Worm (Caenorhabditis elegans) whole organism, L1 larva: ENCODE results near the gene npr-32.
A peak's percentile ranks its signal among the peaks of the same experiment; 100 is the strongest.

Experiments used
- Y116A8C.19 ChIP-seq: sonication (generic microtip); optimal IDR thresholded peaks from 2 replicates; lab custom pipeline; 2016; ENCODE audit warnings: missing compliant biosample characterization, missing genetic modification characterization, borderline replicate concordance
- aha-1 ChIP-seq: fragments of 150-350 bp; optimal IDR thresholded peaks from 2 replicates; lab custom pipeline; 2014; ENCODE audit warnings: missing biosample characterization, missing genetic modification characterization
- alr-1 ChIP-seq: fragments of 200-800 bp; sonication (Bioruptor generic); optimal IDR thresholded peaks from 2 replicates; lab custom pipeline; 2018; ENCODE audit warnings: borderline replicate concordance, mild to moderate bottlenecking, missing genetic modification characterization, missing compliant biosample characterization
- ama-1 ChIP-seq: fragments of 150-350 bp; optimal IDR thresholded peaks from 2 replicates; lab custom pipeline; 2014
- blmp-1 ChIP-seq: fragments of 150-350 bp; optimal IDR thresholded peaks from 2 replicates; lab custom pipeline; 2014; ENCODE audit warnings: missing biosample characterization, missing genetic modification characterization
- ceh-63 ChIP-seq: fragments of 200-800 bp; sonication (Bioruptor generic); optimal IDR thresholded peaks from 2 replicates; lab custom pipeline; 2018; ENCODE audit warnings: mild to moderate bottlenecking, missing genetic modification characterization, missing compliant biosample characterization
- ceh-82 ChIP-seq, 3 experiments: fragments of 150-350 bp in 1 of 3; sonication (generic microtip) in 2 of 3; optimal IDR thresholded peaks; 2 replicates each; lab custom pipeline; 2014 to 2017; ENCODE audit warnings: missing biosample characterization in 3 of 3, missing genetic modification characterization in 3 of 3
- efl-1 ChIP-seq, 4 experiments: fragments of 150-350 bp; optimal IDR thresholded peaks in 3 of 4; peaks in 1 of 4; 1 replicate in 1 of 4; 2 replicates in 3 of 4; lab custom pipeline; 2014; ENCODE audit warnings: missing biosample characterization in 2 of 4, missing genetic modification characterization in 2 of 4, missing genetic modification reagents in 2 of 4
- egl-13 ChIP-seq: sonication (generic microtip); optimal IDR thresholded peaks from 2 replicates; lab custom pipeline; 2016; ENCODE audit warnings: missing genotype, missing genetic modification reagents, missing genetic modification characterization, missing compliant biosample characterization
- egl-27 ChIP-seq, 2 experiments: fragments of 150-350 bp in 1 of 2; sonication (generic microtip); optimal IDR thresholded peaks; 3 replicates each; lab custom pipeline; 2017 to 2018; ENCODE audit warnings: missing biosample characterization in 2 of 2, missing genetic modification characterization in 2 of 2, missing genetic modification reagents in 2 of 2
- elt-2 ChIP-seq: sonication (generic microtip); optimal IDR thresholded peaks from 2 replicates; lab custom pipeline; 2016; ENCODE audit warnings: missing genetic modification characterization, mild to moderate bottlenecking, inconsistent platforms, missing compliant biosample characterization, missing genetic modification reagents
- elt-3 ChIP-seq, 6 experiments: fragments of 150-350 bp in 1 of 6; sonication (generic microtip); optimal IDR thresholded peaks; 2 replicates each; lab custom pipeline; 2017 to 2018; ENCODE audit warnings: missing biosample characterization in 6 of 6, missing genetic modification characterization in 6 of 6, inconsistent platforms in 1 of 6
- fkh-10 ChIP-seq: sonication (generic microtip); optimal IDR thresholded peaks from 2 replicates; lab custom pipeline; 2017; ENCODE audit warnings: missing biosample characterization, missing genetic modification reagents, missing genetic modification characterization
- fos-1 ChIP-seq: fragments of 150-350 bp; optimal IDR thresholded peaks from 2 replicates; lab custom pipeline; 2014; ENCODE audit warnings: missing biosample characterization, missing genetic modification characterization
- grh-1 ChIP-seq: fragments of 200-800 bp; sonication (Bioruptor generic); IDR thresholded peaks from 2 replicates; pipeline ENCODE4 v1.3.6; 2022; ENCODE audit warnings: missing genetic modification reagents, missing genetic modification characterization, missing compliant biosample characterization
- hlh-4 ChIP-seq: sonication (generic microtip); optimal IDR thresholded peaks from 2 replicates; lab custom pipeline; 2016; ENCODE audit warnings: mild to moderate bottlenecking, missing genetic modification characterization, missing compliant biosample characterization
- hpl-2 ChIP-seq: fragments of 150-350 bp; optimal IDR thresholded peaks from 2 replicates; lab custom pipeline; 2014; ENCODE audit warnings: missing biosample characterization, missing genetic modification reagents, missing genetic modification characterization
- irx-1 ChIP-seq: sonication (generic microtip); optimal IDR thresholded peaks from 2 replicates; lab custom pipeline; 2016; ENCODE audit warnings: missing genetic modification characterization, missing compliant biosample characterization
- jun-1 ChIP-seq: fragments of 150-350 bp; optimal IDR thresholded peaks from 2 replicates; lab custom pipeline; 2014; ENCODE audit warnings: missing biosample characterization, missing genetic modification reagents, missing genetic modification characterization
- lin-13 ChIP-seq: fragments of 150-350 bp; optimal IDR thresholded peaks from 2 replicates; lab custom pipeline; 2014; ENCODE audit warnings: missing biosample characterization, missing genetic modification reagents, missing genetic modification characterization
- lin-35 ChIP-seq, 2 experiments: fragments of 150-350 bp; optimal IDR thresholded peaks; 2 replicates each; lab custom pipeline; 2014; ENCODE audit warnings: missing biosample characterization in 2 of 2, missing genetic modification characterization in 2 of 2, missing genetic modification reagents in 2 of 2
- lsy-2 ChIP-seq, 2 experiments: fragments of 150-350 bp; optimal IDR thresholded peaks; 2 replicates each; lab custom pipeline; 2014; ENCODE audit warnings: missing biosample characterization in 2 of 2, missing genetic modification characterization in 2 of 2
- mdl-1 ChIP-seq, 2 experiments: fragments of 150-350 bp; optimal IDR thresholded peaks; 2 replicates each; lab custom pipeline; 2014 to 2017; ENCODE audit warnings: missing biosample characterization in 2 of 2, missing genetic modification characterization in 2 of 2, inconsistent platforms in 1 of 2
- mef-2 ChIP-seq: fragments of 150-350 bp; optimal IDR thresholded peaks from 2 replicates; lab custom pipeline; 2014; ENCODE audit warnings: missing biosample characterization, missing genetic modification characterization
- mep-1 ChIP-seq: fragments of 150-350 bp; optimal IDR thresholded peaks from 2 replicates; lab custom pipeline; 2014; ENCODE audit warnings: missing biosample characterization, missing genetic modification characterization
- nhr-19 ChIP-seq: fragments of 200-800 bp; sonication (Bioruptor generic); conservative IDR thresholded peaks from 2 replicates; pipeline ENCODE4 v1.3.6; 2022; ENCODE audit warnings: missing genetic modification characterization, missing compliant biosample characterization
- nhr-20 ChIP-seq: sonication (generic microtip); optimal IDR thresholded peaks from 2 replicates; lab custom pipeline; 2016; ENCODE audit warnings: mild to moderate bottlenecking, missing genetic modification characterization, missing compliant biosample characterization
- nhr-237 ChIP-seq: fragments of 150-350 bp; optimal IDR thresholded peaks from 2 replicates; lab custom pipeline; 2014; ENCODE audit warnings: missing biosample characterization, missing genetic modification characterization
- nhr-28 ChIP-seq: fragments of 150-350 bp; optimal IDR thresholded peaks from 2 replicates; lab custom pipeline; 2014; ENCODE audit warnings: missing biosample characterization, missing genetic modification characterization
- nhr-47 ChIP-seq: sonication (generic microtip); optimal IDR thresholded peaks from 2 replicates; lab custom pipeline; 2016; ENCODE audit warnings: mild to moderate bottlenecking, missing genetic modification characterization, moderate library complexity, missing compliant biosample characterization
- nhr-76 ChIP-seq: sonication (generic microtip); optimal IDR thresholded peaks from 2 replicates; lab custom pipeline; 2017; ENCODE audit warnings: missing biosample characterization, missing genetic modification characterization
- nhr-77 ChIP-seq: fragments of 150-350 bp; optimal IDR thresholded peaks from 2 replicates; lab custom pipeline; 2014; ENCODE audit warnings: missing biosample characterization, missing genetic modification characterization
- nhr-84 ChIP-seq: sonication (generic microtip); optimal IDR thresholded peaks from 2 replicates; lab custom pipeline; 2017; ENCODE audit warnings: missing biosample characterization, missing genetic modification characterization
- nhr-85 ChIP-seq: sonication (generic microtip); peaks from one replicate; lab custom pipeline; 2016; ENCODE audit warnings: missing genetic modification characterization, inconsistent platforms, missing compliant biosample characterization
- nhr-90 ChIP-seq: sonication (generic microtip); optimal IDR thresholded peaks from 2 replicates; lab custom pipeline; 2016; ENCODE audit warnings: mild to moderate bottlenecking, missing genetic modification characterization, missing compliant biosample characterization; ENCODE audit not compliant: poor library complexity
- pag-3 ChIP-seq: sonication (generic microtip); optimal IDR thresholded peaks from 2 replicates; lab custom pipeline; 2017; ENCODE audit warnings: missing genetic modification characterization, mild to moderate bottlenecking, missing compliant biosample characterization, antibody characterized with exemption, borderline replicate concordance; ENCODE audit not compliant: insufficient read depth
- pax-3 ChIP-seq: fragments of 200-800 bp; sonication (Bioruptor generic); optimal IDR thresholded peaks from 2 replicates; lab custom pipeline; 2018; ENCODE audit warnings: mild to moderate bottlenecking, missing genetic modification characterization, moderate library complexity, missing compliant biosample characterization
- sox-4 ChIP-seq: sonication (generic microtip); optimal IDR thresholded peaks from 2 replicates; lab custom pipeline; 2016; ENCODE audit warnings: missing genetic modification characterization, missing compliant biosample characterization
- unc-62 ChIP-seq: fragments of 150-350 bp; optimal IDR thresholded peaks from 2 replicates; lab custom pipeline; 2014; ENCODE audit warnings: missing biosample characterization, missing genetic modification reagents, missing genetic modification characterization
- unc-98 ChIP-seq: fragments of 200-800 bp; sonication (Bioruptor generic); IDR thresholded peaks from 2 replicates; pipeline ENCODE4 v1.3.6; 2022; ENCODE audit warnings: missing genetic modification characterization, missing compliant biosample characterization
- vab-15 ChIP-seq: sonication (generic microtip); optimal IDR thresholded peaks from 2 replicates; lab custom pipeline; 2017; ENCODE audit warnings: missing genotype, mild to moderate bottlenecking, missing genetic modification characterization, missing compliant biosample characterization
- xbp-1 ChIP-seq: sonication (generic microtip); optimal IDR thresholded peaks from 2 replicates; lab custom pipeline; 2016; ENCODE audit warnings: missing genetic modification characterization, missing compliant biosample characterization
- zag-1 ChIP-seq: fragments of 150-350 bp; optimal IDR thresholded peaks from 2 replicates; lab custom pipeline; 2014; ENCODE audit warnings: missing biosample characterization, missing genetic modification characterization
- zip-4 ChIP-seq: fragments of 200-800 bp; sonication (Bioruptor generic); optimal IDR thresholded peaks from 2 replicates; lab custom pipeline; 2018; ENCODE audit warnings: mild to moderate bottlenecking, missing genetic modification characterization, moderate library complexity, missing compliant biosample characterization
- ztf-11 ChIP-seq, 2 experiments: sonication (generic microtip); optimal IDR thresholded peaks; 2 replicates each; lab custom pipeline; 2016 to 2017; ENCODE audit warnings: missing genetic modification characterization in 2 of 2, missing biosample characterization in 1 of 2, missing compliant biosample characterization in 1 of 2

Gene npr-32

DNA sequence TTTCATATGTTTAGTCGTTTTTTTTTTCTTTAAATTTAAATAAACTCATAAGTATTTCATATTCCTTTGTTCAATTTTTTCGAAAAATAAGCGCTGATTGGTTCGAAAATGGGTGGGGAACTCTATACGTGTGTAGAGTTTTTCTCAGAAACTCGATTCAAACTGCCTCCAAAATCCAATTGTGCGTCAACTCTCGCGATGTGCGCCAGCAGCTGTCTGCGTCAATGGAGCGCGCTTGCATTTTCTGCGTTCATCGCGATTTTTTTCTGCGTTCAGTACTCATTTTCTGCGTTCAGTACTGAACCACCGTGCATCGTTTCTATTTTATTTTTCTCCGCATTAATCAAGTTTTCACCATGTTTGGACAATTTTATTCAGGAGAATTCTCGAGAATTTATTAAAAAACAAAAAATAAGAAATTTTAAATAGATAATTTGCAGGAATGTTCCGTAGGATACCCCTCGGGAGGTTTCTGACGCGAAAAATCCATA lies 18.9 kb upstream of the npr-32 start, which contains the start of gene eelo-2 (continued):
- TF ChIP-seq elt-2 (tag; lab: Kevin White, UChicago) = peak; percentile 94
- TF ChIP-seq egl-27 (tag; optimal IDR thresholded peaks at IDR 0.05; lab: Kevin White, UChicago) = peak; percentile 48 to 88
- peak; percentile 97 for TF ChIP-seq nhr-237 (tag; lab: Kevin White, UChicago)
- TF ChIP-seq aha-1 = peak; percentile 97
- TF ChIP-seq jun-1 (tag; lab: Kevin White, UChicago) = peak; percentile 98
- TF ChIP-seq ceh-82 (tag; optimal IDR thresholded peaks at IDR 0.05; lab: Kevin White, UChicago) = peak; percentile 99 to 100 (median 100)
- peak; percentile 99 for TF ChIP-seq nhr-20
- TF ChIP-seq unc-98 (GFP tag; lab: Robert Waterston, UW) = peak; percentile 83
- TF ChIP-seq zip-4 (GFP tag; lab: Kevin White, UChicago) = peak; percentile 94
- TF ChIP-seq pag-3 (tag; lab: Kevin White, UChicago) = peak; percentile 74
- TF ChIP-seq mef-2 (tag; lab: Kevin White, UChicago) = peak; percentile 87
- no peak for TF ChIP-seq nhr-84
- peak; percentile 99 for TF ChIP-seq nhr-19 (GFP tag; lab: Robert Waterston, UW)
- peak; percentile 98 for TF ChIP-seq irx-1
- TF ChIP-seq blmp-1 = peak; percentile 84
- peak; percentile 97 for TF ChIP-seq lsy-2 (tag; optimal IDR thresholded peaks at IDR 0.05; lab: Kevin White, UChicago)
- TF ChIP-seq mep-1 (tag; lab: Kevin White, UChicago) = peak; percentile 100
- TF ChIP-seq ama-1 (lab: Kevin White, UChicago) = peak; percentile 84
- peak; percentile 96 for TF ChIP-seq fos-1 (tag; lab: Kevin White, UChicago)
- no peak for TF ChIP-seq alr-1
- peak; percentile 99 for TF ChIP-seq fkh-10
- TF ChIP-seq zag-1 (tag; lab: Kevin White, UChicago) = peak; percentile 90
- TF ChIP-seq elt-3 (tag; optimal IDR thresholded peaks at IDR 0.05; lab: Kevin White, UChicago) = peak; percentile 60 to 97 (median 88)
- no peak for TF ChIP-seq nhr-28 (tag; lab: Kevin White, UChicago)
- peak; percentile 96 for TF ChIP-seq sox-4
- no peak for TF ChIP-seq ceh-63 (GFP tag; lab: Kevin White, UChicago)
- peak; percentile 97 for TF ChIP-seq egl-13
- peak; percentile 33 for TF ChIP-seq unc-62
- TF ChIP-seq xbp-1 (tag; lab: Kevin White, UChicago) = peak; percentile 98
- peak; percentile 62 to 95 for TF ChIP-seq ztf-11 (tag; optimal IDR thresholded peaks at IDR 0.05; lab: Kevin White, UChicago)
- TF ChIP-seq hpl-2 = peak; percentile 92
- peak; percentile 100 for TF ChIP-seq lin-35 (GFP tag; optimal IDR thresholded peaks at IDR 0.05; lab: Kevin White, UChicago)
- TF ChIP-seq, all 84 proteins: peak for 74

DNA sequence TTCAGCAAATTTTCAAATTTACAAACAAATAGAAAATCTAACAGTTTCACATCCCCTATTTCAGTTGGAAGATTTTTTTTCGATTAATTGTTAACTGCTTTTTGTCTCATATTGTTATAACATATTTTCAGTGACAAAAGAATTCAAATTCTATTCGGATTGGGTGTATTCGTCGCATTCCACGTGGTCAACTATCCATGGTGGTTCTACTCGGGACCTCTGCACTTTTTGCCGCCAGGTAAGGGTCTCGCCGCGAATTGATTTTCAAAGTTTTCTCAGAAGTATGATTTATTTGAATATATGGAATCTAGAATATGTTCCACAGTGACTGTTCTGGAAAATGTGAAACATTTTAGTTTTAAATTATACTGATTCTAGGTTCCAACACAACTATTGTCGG lies 17.7 kb upstream of the npr-32 start:
- TF ChIP-seq hpl-2 = no peak

DNA sequence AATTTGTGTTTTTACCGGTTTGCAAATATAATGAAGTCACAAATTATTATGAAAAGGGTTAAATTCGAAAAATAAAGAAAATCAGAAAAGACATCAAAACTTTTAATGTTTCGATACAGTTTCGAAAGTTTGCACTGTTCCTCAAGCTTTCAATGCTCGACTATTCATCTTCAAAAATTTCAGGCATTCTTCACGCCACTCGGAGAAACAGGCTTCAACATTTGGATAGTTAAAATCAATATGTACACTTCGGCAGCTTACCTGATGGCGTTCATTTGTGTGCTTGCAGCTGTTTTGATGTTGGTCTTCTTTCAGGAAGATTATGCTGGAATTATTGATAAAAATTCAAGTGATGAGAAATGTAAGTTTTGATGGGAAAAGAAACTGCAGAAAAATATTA lies 16.3 kb upstream of the npr-32 start:
- TF ChIP-seq efl-1 (optimal IDR thresholded peaks at IDR 0.05; lab: Kevin White, UChicago) (no peak), efl-1 (GFP tag; optimal IDR thresholded peaks at IDR 0.05 in 1 of 2; lab: Kevin White, UChicago) (peak in 1 of 2 experiments; percentile 73), ama-1 (lab: Kevin White, UChicago) (no peak), nhr-85 (tag; lab: Kevin White, UChicago) (peak; percentile 46)

DNA sequence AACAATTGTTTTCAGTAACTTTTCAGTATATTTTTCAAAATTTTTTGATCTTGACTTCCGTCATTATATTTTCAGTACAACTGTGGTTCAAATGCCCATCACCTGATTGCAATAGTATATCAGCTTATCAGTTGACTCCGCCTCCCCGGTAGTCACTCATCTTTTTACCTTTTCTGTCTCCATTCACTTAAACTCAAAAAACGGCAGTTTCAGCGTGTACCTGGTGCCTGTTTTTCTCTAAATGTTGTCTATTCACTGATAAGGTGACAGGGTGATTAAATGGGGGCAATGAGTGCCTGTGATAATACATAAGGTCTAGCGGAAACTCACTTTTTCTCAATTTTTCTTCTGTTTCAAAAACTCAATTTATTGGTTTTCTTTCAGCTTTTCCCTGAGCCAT lies 14.3 kb upstream of the npr-32 start, which contains the start of gene ZK550.2:
TSS of gene ZK550.2 (plus strand) at position 385 of the 400 bp plus-strand sequence.
- TF ChIP-seq elt-2 (tag; lab: Kevin White, UChicago) (peak; percentile 99), nhr-19 (GFP tag; lab: Robert Waterston, UW) (no peak), ama-1 (lab: Kevin White, UChicago) (no peak), fkh-10 (no peak), nhr-237 (tag; lab: Kevin White, UChicago) (no peak), pax-3 (tag; lab: Kevin White, UChicago) (no peak), nhr-90 (tag; lab: Kevin White, UChicago) (peak; percentile 21), unc-62 (no peak), xbp-1 (tag; lab: Kevin White, UChicago) (no peak), vab-15 (tag; lab: Kevin White, UChicago) (no peak), fos-1 (tag; lab: Kevin White, UChicago) (no peak), Y116A8C.19 (tag; lab: Kevin White, UChicago) (no peak), lin-13 (no peak), mef-2 (tag; lab: Kevin White, UChicago) (no peak), unc-98 (GFP tag; lab: Robert Waterston, UW) (no peak), grh-1 (GFP tag; lab: Robert Waterston, UW) (no peak), lin-35 (GFP tag; optimal IDR thresholded peaks at IDR 0.05; lab: Kevin White, UChicago) (peak in 1 of 2 experiments; percentile 67), mdl-1 (tag; optimal IDR thresholded peaks at IDR 0.05; lab: Kevin White, UChicago) (no peak), nhr-47 (tag; lab: Kevin White, UChicago) (no peak), aha-1 (no peak), nhr-76 (tag; lab: Kevin White, UChicago) (no peak), zag-1 (tag; lab: Kevin White, UChicago) (no peak), nhr-77 (no peak), sox-4 (no peak), hlh-4 (tag; lab: Kevin White, UChicago) (no peak)
